Worm (Caenorhabditis elegans): ENCODE measurements around the gene K12H4.6.

DNA sequence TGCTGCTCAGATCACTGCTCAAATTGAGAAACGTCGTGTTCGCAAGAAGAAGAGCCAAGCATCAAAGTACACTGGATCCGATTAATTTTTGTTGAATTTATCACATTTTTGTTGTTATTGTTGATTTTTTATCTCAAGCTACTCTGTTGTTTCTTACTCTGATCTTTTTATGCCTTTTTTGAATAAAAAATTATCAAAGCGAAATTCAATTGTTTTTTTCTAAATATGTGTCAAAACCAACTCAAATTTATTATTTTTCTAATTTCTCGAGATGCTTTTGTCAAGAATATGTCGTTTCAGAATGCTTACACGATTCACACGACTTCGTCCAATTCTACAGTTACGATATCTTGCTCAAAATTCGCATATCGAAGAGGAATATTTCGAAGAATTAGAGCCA lies 4.7 kb upstream of the K12H4.6 start, which contains the start of gene K12H4.2:
- TF ChIP-seq lsy-2 (tag; optimal IDR thresholded peaks at IDR 0.05) (no peak), ceh-82 (tag; optimal IDR thresholded peaks at IDR 0.05) (no peak), nhr-11 (tag; optimal IDR thresholded peaks at IDR 0.05) (no peak), nhr-237 (tag; optimal IDR thresholded peaks at IDR 0.05) (no peak), dmd-4 (tag; optimal IDR thresholded peaks at IDR 0.05) (no peak), unc-55 (GFP tag; optimal IDR thresholded peaks at IDR 0.05) (no peak), egl-27 (tag; optimal IDR thresholded peaks at IDR 0.05) (no peak)
